Fruit fly (Drosophila melanogaster): ENCODE results near the gene AP-1gamma.

The AP-1gamma gene

dm6 chrX:9155134-9155533, 46.6 kb downstream of the AP-1gamma start (continued):
- TF ChIP-seq ind (GFP tag; optimal IDR thresholded peaks at IDR 0.05): peak; percentile 61
- peak; percentile 9 for TF ChIP-seq CG6683 (GFP tag; optimal IDR thresholded peaks at IDR 0.05)
- peak; percentile 40; the same call in 1 of the 3 replicates for TF ChIP-seq Aef1 (GFP tag; IDR thresholded peaks at IDR 0.05)
- TF ChIP-seq esg (GFP tag; conservative IDR thresholded peaks at IDR 0.05): peak; percentile 38; the same call in 1 of the 2 replicates
- peak; percentile 65 for TF ChIP-seq CG10209 (GFP tag; optimal IDR thresholded peaks at IDR 0.05)
- TF ChIP-seq D (optimal IDR thresholded peaks at IDR 0.05): no peak
- TF ChIP-seq D (GFP tag; optimal IDR thresholded peaks at IDR 0.05): peak; percentile 64
- peak; percentile 2 for TF ChIP-seq Dip3 (GFP tag; optimal IDR thresholded peaks at IDR 0.05)
- no peak for TF ChIP-seq CG13894 (tag; optimal IDR thresholded peaks at IDR 0.05)
- no peak for TF ChIP-seq gt (GFP tag; IDR thresholded peaks at IDR 0.05)
- TF ChIP-seq nom (GFP tag; optimal IDR thresholded peaks at IDR 0.05): peak; percentile 50
- TF ChIP-seq Atf6 (GFP tag; IDR thresholded peaks at IDR 0.05): peak; percentile 39; the same call in 1 of the 2 replicates
- peak; percentile 69 for TF ChIP-seq nmo (GFP tag; optimal IDR thresholded peaks at IDR 0.05)
- peak; percentile 37 for TF ChIP-seq CG4820 (GFP tag; optimal IDR thresholded peaks at IDR 0.05)
- TF ChIP-seq CG4328 (GFP tag; optimal IDR thresholded peaks at IDR 0.05): peak; percentile 63
- TF ChIP-seq CG11723 (GFP tag; optimal IDR thresholded peaks at IDR 0.05): peak; percentile 12
- TF ChIP-seq CG3726 (GFP tag; IDR thresholded peaks at IDR 0.05): no peak
- no peak for TF ChIP-seq schlank (tag; optimal IDR thresholded peaks at IDR 0.05)
- TF ChIP-seq BtbVII (GFP tag; optimal IDR thresholded peaks at IDR 0.05): peak; percentile 31
- TF ChIP-seq CG6254 (GFP tag; optimal IDR thresholded peaks at IDR 0.05): peak; percentile 55
- peak; percentile 36; the same call in 1 of the 2 replicates for TF ChIP-seq CG10959 (GFP tag; IDR thresholded peaks at IDR 0.05)
- TF ChIP-seq CoRest (tag; optimal IDR thresholded peaks at IDR 0.05): peak; percentile 58
- TF ChIP-seq bigmax (GFP tag; optimal IDR thresholded peaks at IDR 0.05): no peak
- peak; percentile 17; the same call in 1 of the 2 replicates for TF ChIP-seq Awh (GFP tag; IDR thresholded peaks at IDR 0.05)
- no peak for TF ChIP-seq sug (tag; optimal IDR thresholded peaks at IDR 0.05)
- 0 out of 3 replicates have a peak, but pooled peaks have one; percentile 12 for TF ChIP-seq ci (GFP tag; IDR thresholded peaks at IDR 0.05)
- peak in 1 of 2 experiments; percentile 2 for TF ChIP-seq insv (GFP tag; optimal IDR thresholded peaks at IDR 0.05)
- peak; percentile 24 for TF ChIP-seq Hand (GFP tag; optimal IDR thresholded peaks at IDR 0.05)
- peak; percentile 56 for TF ChIP-seq CG18476 (GFP tag; optimal IDR thresholded peaks at IDR 0.05)
- TF ChIP-seq CG15514 (GFP tag; optimal IDR thresholded peaks at IDR 0.05): peak; percentile 30
- TF ChIP-seq lola (GFP tag; optimal IDR thresholded peaks at IDR 0.05): peak in 1 of 3 experiments; percentile 62
- TF ChIP-seq Eip74EF (GFP tag; optimal IDR thresholded peaks at IDR 0.05): peak in 1 of 2 experiments; percentile 17
- peak; percentile 60 for TF ChIP-seq nerfin-1 (tag; optimal IDR thresholded peaks at IDR 0.05)
- TF ChIP-seq CG7556 (GFP tag; optimal IDR thresholded peaks at IDR 0.05): peak; percentile 61
- TF ChIP-seq btn (GFP tag; optimal IDR thresholded peaks at IDR 0.05): no peak
- peak; percentile 24; the same call in 1 of the 2 replicates for TF ChIP-seq CG31224 (GFP tag; IDR thresholded peaks at IDR 0.05)
- TF ChIP-seq HLH54F (GFP tag; optimal IDR thresholded peaks at IDR 0.05): peak; percentile 24
- peak; percentile 77 for TF ChIP-seq CG18599 (GFP tag; optimal IDR thresholded peaks at IDR 0.05)
- no peak for TF ChIP-seq CG7745 (tag; optimal IDR thresholded peaks at IDR 0.05)
- TF ChIP-seq Dll (GFP tag; IDR thresholded peaks at IDR 0.05; ENCODE audit: partially characterized antibody): no peak
- peak; percentile 43 for TF ChIP-seq CG4404 (GFP tag; IDR thresholded peaks at IDR 0.05)
- no peak for TF ChIP-seq fru (optimal IDR thresholded peaks at IDR 0.05)
- peak; percentile 20 for TF ChIP-seq odd (GFP tag; optimal IDR thresholded peaks at IDR 0.05)
- peak; percentile 10 for TF ChIP-seq CG12659 (GFP tag; optimal IDR thresholded peaks at IDR 0.05)
- no peak for TF ChIP-seq ab (GFP tag; optimal IDR thresholded peaks at IDR 0.05)
- TF ChIP-seq stc (GFP tag; IDR thresholded peaks at IDR 0.05): peak; percentile 19; the same call in 1 of the 2 replicates
- TF ChIP-seq CG15269 (tag; optimal IDR thresholded peaks at IDR 0.05): peak; percentile 62
- no peak for TF ChIP-seq kni (GFP tag; optimal IDR thresholded peaks at IDR 0.05)
- TF ChIP-seq CG3281 (GFP tag; optimal IDR thresholded peaks at IDR 0.05): peak; percentile 63
